Worm (Caenorhabditis elegans) whole organism, L3 larva: ENCODE results near the gene tbc-14.

Source experiments
- R02D3.7 ChIP-seq: fragments of 150-350 bp; optimal IDR thresholded peaks from 2 replicates; lab custom pipeline; 2014; ENCODE audit warnings: missing biosample characterization, missing genetic modification characterization
- ZK546.5 ChIP-seq: sonication (generic microtip); optimal IDR thresholded peaks from 2 replicates; lab custom pipeline; 2017; ENCODE audit warnings: missing biosample characterization, missing genetic modification characterization
- aly-2 ChIP-seq: fragments of 150-350 bp; optimal IDR thresholded peaks from 2 replicates; lab custom pipeline; 2014; ENCODE audit warnings: missing biosample characterization, missing genetic modification characterization
- ama-1 ChIP-seq: fragments of 150-350 bp; optimal IDR thresholded peaks from 2 replicates; lab custom pipeline; 2018
- ceh-16 ChIP-seq: sonication (generic microtip); optimal IDR thresholded peaks from 2 replicates; lab custom pipeline; 2017; ENCODE audit warnings: missing biosample characterization, missing genetic modification characterization
- ceh-28 ChIP-seq: fragments of 150-350 bp; optimal IDR thresholded peaks from 2 replicates; lab custom pipeline; 2014; ENCODE audit warnings: missing biosample characterization, missing genetic modification reagents, missing genetic modification characterization
- ceh-82 ChIP-seq: fragments of 150-350 bp; optimal IDR thresholded peaks from 2 replicates; lab custom pipeline; 2014; ENCODE audit warnings: missing biosample characterization, missing genetic modification characterization
- ceh-9 ChIP-seq: sonication (generic microtip); optimal IDR thresholded peaks from 2 replicates; lab custom pipeline; 2018; ENCODE audit warnings: missing biosample characterization, missing genetic modification characterization
- daf-12 ChIP-seq: fragments of 150-350 bp; optimal IDR thresholded peaks from 2 replicates; lab custom pipeline; 2014; ENCODE audit warnings: missing biosample characterization, missing genetic modification reagents, missing genetic modification characterization
- egl-27 ChIP-seq: sonication (generic microtip); optimal IDR thresholded peaks from 4 replicates; lab custom pipeline; 2017; ENCODE audit warnings: missing biosample characterization, missing genetic modification reagents, missing genetic modification characterization
- egl-5 ChIP-seq: fragments of 150-350 bp; optimal IDR thresholded peaks from 2 replicates; lab custom pipeline; 2017; ENCODE audit warnings: missing biosample characterization, missing genetic modification reagents, missing genetic modification characterization, inconsistent platforms
- elt-1 ChIP-seq: fragments of 150-350 bp; optimal IDR thresholded peaks from 2 replicates; lab custom pipeline; 2014; ENCODE audit warnings: missing biosample characterization, missing genetic modification characterization
- elt-2 ChIP-seq: sonication (generic microtip); optimal IDR thresholded peaks from 2 replicates; lab custom pipeline; 2016; ENCODE audit warnings: missing genetic modification reagents, mild to moderate bottlenecking, missing genetic modification characterization, missing compliant biosample characterization
- elt-3 ChIP-seq, 3 experiments: fragments of 150-350 bp in 1 of 3; sonication (generic microtip) in 2 of 3; optimal IDR thresholded peaks; 2 replicates in 2 of 3; 4 replicates in 1 of 3; lab custom pipeline; 2014 to 2017; ENCODE audit warnings: missing biosample characterization in 3 of 3, missing genetic modification characterization in 3 of 3
- eor-1 ChIP-seq, 2 experiments: fragments of 150-350 bp; optimal IDR thresholded peaks; 2 replicates each; lab custom pipeline; 2014 to 2018; ENCODE audit warnings: missing biosample characterization in 2 of 2, missing genetic modification characterization in 2 of 2
- fkh-10 ChIP-seq: sonication (generic microtip); optimal IDR thresholded peaks from 2 replicates; lab custom pipeline; 2017; ENCODE audit warnings: missing biosample characterization, missing genetic modification reagents, missing genetic modification characterization
- fkh-2 ChIP-seq: fragments of 150-350 bp; optimal IDR thresholded peaks from 2 replicates; lab custom pipeline; 2014; ENCODE audit warnings: missing biosample characterization, missing genetic modification reagents, missing genetic modification characterization
- fos-1 ChIP-seq: fragments of 150-350 bp; optimal IDR thresholded peaks from 2 replicates; lab custom pipeline; 2014; ENCODE audit warnings: missing biosample characterization, missing genetic modification characterization
- hmg-11 ChIP-seq: sonication (generic microtip); optimal IDR thresholded peaks from 2 replicates; lab custom pipeline; 2016; ENCODE audit warnings: missing genetic modification characterization, missing compliant biosample characterization
- jun-1 ChIP-seq: fragments of 150-350 bp; optimal IDR thresholded peaks from 2 replicates; lab custom pipeline; 2014; ENCODE audit warnings: missing biosample characterization, missing genetic modification reagents, missing genetic modification characterization
- lin-15B ChIP-seq: fragments of 150-350 bp; optimal IDR thresholded peaks from 2 replicates; lab custom pipeline; 2014; ENCODE audit warnings: missing biosample characterization, missing genetic modification characterization
- lin-39 ChIP-seq: fragments of 150-350 bp; optimal IDR thresholded peaks from 2 replicates; lab custom pipeline; 2018; ENCODE audit warnings: missing biosample characterization, missing genetic modification reagents, missing genetic modification characterization
- lsy-12 ChIP-seq: sonication (generic microtip); optimal IDR thresholded peaks from 2 replicates; lab custom pipeline; 2016; ENCODE audit warnings: mild to moderate bottlenecking, missing genetic modification characterization, missing compliant biosample characterization
- mdl-1 ChIP-seq: fragments of 150-350 bp; optimal IDR thresholded peaks from 2 replicates; lab custom pipeline; 2014; ENCODE audit warnings: missing biosample characterization, missing genetic modification characterization
- mml-1 ChIP-seq: fragments of 150-350 bp; sonication (generic microtip); optimal IDR thresholded peaks from 3 replicates; lab custom pipeline; 2014; ENCODE audit warnings: missing biosample characterization, missing genetic modification characterization
- nfya-1 ChIP-seq: sonication (generic microtip); optimal IDR thresholded peaks from 2 replicates; lab custom pipeline; 2017; ENCODE audit warnings: missing genetic modification characterization, mild to moderate bottlenecking, missing compliant biosample characterization, antibody characterized with exemption, moderate library complexity; ENCODE audit not compliant: insufficient read depth
- nhr-11 ChIP-seq: fragments of 150-350 bp; optimal IDR thresholded peaks from 2 replicates; lab custom pipeline; 2014; ENCODE audit warnings: missing biosample characterization, missing genetic modification characterization
- nhr-23 ChIP-seq: fragments of 150-350 bp; optimal IDR thresholded peaks from 2 replicates; lab custom pipeline; 2014; ENCODE audit warnings: missing biosample characterization, missing genetic modification reagents, missing genetic modification characterization
- nhr-237 ChIP-seq: fragments of 150-350 bp; optimal IDR thresholded peaks from 2 replicates; lab custom pipeline; 2014; ENCODE audit warnings: missing biosample characterization, missing genetic modification characterization
- nhr-25 ChIP-seq: sonication (generic microtip); optimal IDR thresholded peaks from 2 replicates; lab custom pipeline; 2017; ENCODE audit warnings: missing biosample characterization, missing genetic modification characterization
- nhr-28 ChIP-seq: fragments of 150-350 bp; optimal IDR thresholded peaks from 2 replicates; lab custom pipeline; 2014; ENCODE audit warnings: missing biosample characterization, missing genetic modification characterization
- nhr-43 ChIP-seq: sonication (generic microtip); optimal IDR thresholded peaks from 2 replicates; lab custom pipeline; 2016; ENCODE audit warnings: mild to moderate bottlenecking, missing genetic modification characterization, missing compliant biosample characterization; ENCODE audit not compliant: poor library complexity, severe bottlenecking
- nhr-67 ChIP-seq: fragments of 150-350 bp; optimal IDR thresholded peaks from 2 replicates; lab custom pipeline; 2014; ENCODE audit warnings: missing biosample characterization, missing genetic modification characterization
- nhr-76 ChIP-seq: fragments of 150-350 bp; sonication (generic microtip); optimal IDR thresholded peaks from 5 replicates; lab custom pipeline; 2014; ENCODE audit warnings: missing biosample characterization, missing genetic modification characterization
- nhr-77 ChIP-seq: fragments of 150-350 bp; optimal IDR thresholded peaks from 2 replicates; lab custom pipeline; 2014; ENCODE audit warnings: missing biosample characterization, missing genetic modification characterization
- pha-4 ChIP-seq: fragments of 150-350 bp; optimal IDR thresholded peaks from 2 replicates; lab custom pipeline; 2014; ENCODE audit warnings: missing biosample characterization, missing genetic modification reagents, missing genetic modification characterization
- pqm-1 ChIP-seq: fragments of 150-350 bp; optimal IDR thresholded peaks from 2 replicates; lab custom pipeline; 2017; ENCODE audit warnings: missing biosample characterization, missing genetic modification characterization, inconsistent platforms
- sea-2 ChIP-seq: fragments of 150-350 bp; sonication (generic microtip); optimal IDR thresholded peaks from 4 replicates; lab custom pipeline; 2014; ENCODE audit warnings: missing biosample characterization, missing genetic modification reagents, missing genetic modification characterization
- skn-1 ChIP-seq: fragments of 150-350 bp; optimal IDR thresholded peaks from 2 replicates; lab custom pipeline; 2014; ENCODE audit warnings: missing biosample characterization, missing genetic modification characterization
- snpc-4 ChIP-seq: fragments of 150-350 bp; optimal IDR thresholded peaks from 2 replicates; lab custom pipeline; 2014; ENCODE audit warnings: missing biosample characterization, missing genetic modification characterization
- tbx-2 ChIP-seq: sonication (generic microtip); optimal IDR thresholded peaks from 2 replicates; lab custom pipeline; 2016; ENCODE audit warnings: mild to moderate bottlenecking, missing genetic modification characterization, missing compliant biosample characterization
- unc-39 ChIP-seq: sonication (generic microtip); optimal IDR thresholded peaks from 4 replicates; lab custom pipeline; 2017; ENCODE audit warnings: missing biosample characterization, missing genetic modification characterization
- unc-62 ChIP-seq: fragments of 150-350 bp; sonication (generic microtip); optimal IDR thresholded peaks from 4 replicates; lab custom pipeline; 2014; ENCODE audit warnings: missing biosample characterization, missing genetic modification reagents, missing genetic modification characterization
- zag-1 ChIP-seq: fragments of 150-350 bp; optimal IDR thresholded peaks from 2 replicates; lab custom pipeline; 2014; ENCODE audit warnings: missing biosample characterization, missing genetic modification characterization
- ztf-11 ChIP-seq: fragments of 150-350 bp; optimal IDR thresholded peaks from 2 replicates; lab custom pipeline; 2014; ENCODE audit warnings: missing biosample characterization, missing genetic modification characterization
- ztf-4 ChIP-seq: fragments of 150-350 bp; optimal IDR thresholded peaks from 2 replicates; lab custom pipeline; 2014; ENCODE audit warnings: missing biosample characterization, missing genetic modification characterization

The tbc-14 gene

ce11 chrII:13456622-13457021, 9.2 kb upstream of the tbc-14 start:
- TF ChIP-seq unc-62 (GFP tag; lab: Kevin White, UChicago) (no peak), nhr-77 (tag; lab: Kevin White, UChicago) (no peak), nhr-237 (tag; lab: Kevin White, UChicago) (no peak), pqm-1 (tag; lab: Kevin White, UChicago) (no peak), lin-39 (tag; lab: Kevin White, UChicago) (peak; percentile 61), ceh-9 (no peak), zag-1 (no peak), fkh-10 (no peak), pha-4 (tag; lab: Kevin White, UChicago) (peak; percentile 73), nhr-23 (tag; lab: Kevin White, UChicago) (no peak), unc-39 (tag; lab: Kevin White, UChicago) (no peak), R02D3.7 (no peak), ceh-16 (tag; lab: Kevin White, UChicago) (no peak), lin-15B (no peak), mdl-1 (no peak), elt-1 (tag; lab: Kevin White, UChicago) (no peak), fos-1 (tag; lab: Kevin White, UChicago) (no peak), snpc-4 (tag; lab: Kevin White, UChicago) (peak; percentile 36), aly-2 (no peak), lsy-12 (tag; lab: Kevin White, UChicago) (no peak), daf-12 (tag; lab: Kevin White, UChicago) (no peak), ceh-82 (tag; lab: Kevin White, UChicago) (no peak), elt-3 (tag; optimal IDR thresholded peaks at IDR 0.05; lab: Kevin White, UChicago) (no peak), mml-1 (no peak), sea-2 (GFP tag; lab: Kevin White, UChicago) (no peak), nhr-43 (no peak), nfya-1 (peak; percentile 58), tbx-2 (tag; lab: Kevin White, UChicago) (no peak), elt-2 (peak; percentile 40), egl-27 (tag; lab: Kevin White, UChicago) (no peak), nhr-28 (tag; lab: Kevin White, UChicago) (no peak), egl-5 (tag; lab: Kevin White, UChicago) (no peak), ZK546.5 (no peak), nhr-67 (no peak), nhr-11 (tag; lab: Kevin White, UChicago) (no peak), ztf-4 (no peak), hmg-11 (tag; lab: Kevin White, UChicago) (peak; percentile 32), eor-1 (tag; optimal IDR thresholded peaks at IDR 0.05; lab: Kevin White, UChicago) (no peak), nhr-76 (tag; lab: Kevin White, UChicago) (no peak), ztf-11 (tag; lab: Kevin White, UChicago) (no peak), ama-1 (lab: Kevin White, UChicago) (no peak), ceh-28 (no peak), nhr-25 (tag; lab: Kevin White, UChicago) (no peak), skn-1 (tag; lab: Kevin White, UChicago) (no peak), fkh-2 (tag; lab: Kevin White, UChicago) (no peak), jun-1 (tag; lab: Kevin White, UChicago) (no peak)

- TF ChIP-seq ceh-28: peak; percentile 53
- no peak for TF ChIP-seq nhr-76 (tag; lab: Kevin White, UChicago)
Observed at ce11 chrII:13454839-13455238, 7.4 kb upstream of the tbc-14 start.
